Worm (Caenorhabditis elegans) whole organism, dauer: Measurements from ENCODE around the gene F33E11.3.

Experiments used
- unc-62 ChIP-seq: sonication (generic microtip); optimal IDR thresholded peaks from 2 replicates; lab custom pipeline; 2017; ENCODE audit warnings: missing biosample characterization, missing genetic modification reagents, missing genetic modification characterization

The F33E11.3 gene

DNA sequence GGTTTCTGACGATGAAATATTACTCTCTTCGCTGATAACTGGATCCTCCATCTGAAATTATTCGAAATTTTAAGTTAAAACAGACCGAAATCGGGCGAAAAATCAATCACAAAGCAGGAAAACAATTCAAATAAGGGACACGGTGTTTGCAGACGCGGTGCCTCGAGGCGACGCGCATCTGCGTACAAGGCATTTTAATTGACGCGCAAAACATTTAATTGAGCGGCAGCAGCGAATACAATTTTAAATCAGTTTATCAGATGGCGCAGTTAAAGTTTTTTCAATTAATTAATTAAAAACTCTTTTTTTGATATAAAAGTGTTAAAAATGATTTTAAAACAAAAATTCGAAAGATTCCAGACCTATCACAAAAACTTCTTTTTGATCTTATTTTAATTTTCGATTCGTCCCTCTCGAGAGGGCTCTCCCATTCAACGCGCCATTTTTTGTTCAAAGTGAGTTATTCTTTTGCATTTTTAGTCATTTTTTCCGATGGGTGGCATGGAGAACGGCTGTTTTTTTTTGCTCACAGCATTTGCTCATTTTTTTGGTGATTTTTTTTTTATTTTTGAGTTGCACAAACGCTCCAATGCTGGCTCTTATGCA is 7.1 kb upstream of the F33E11.3 start, which contains the start of gene phf-10:
Gene phf-10 (minus strand): TSS at position 81 of the 606 bp plus-strand sequence.
- TF ChIP-seq unc-62 = no peak

DNA sequence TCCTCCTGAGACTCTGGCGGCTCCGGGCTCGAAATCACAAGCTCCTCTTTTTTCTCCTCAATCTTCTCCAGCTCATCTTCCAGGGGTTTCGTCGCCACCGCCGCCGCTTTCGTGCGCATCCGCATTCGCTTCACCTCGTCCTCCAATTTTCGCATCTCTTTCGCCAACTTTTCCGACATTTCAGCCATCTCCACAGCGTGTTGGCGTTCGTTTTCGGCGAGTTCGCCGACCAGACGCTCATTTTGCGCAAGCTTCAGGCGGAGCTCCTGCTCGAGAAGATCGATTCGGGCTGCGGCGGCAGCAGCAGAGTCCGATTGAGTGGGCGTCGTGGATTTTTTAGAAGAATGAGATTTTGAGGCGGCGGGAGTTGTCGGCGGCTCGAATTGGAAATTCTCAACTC is 1.2 kb downstream of the F33E11.3 start:
- TF ChIP-seq unc-62 = no peak

DNA sequence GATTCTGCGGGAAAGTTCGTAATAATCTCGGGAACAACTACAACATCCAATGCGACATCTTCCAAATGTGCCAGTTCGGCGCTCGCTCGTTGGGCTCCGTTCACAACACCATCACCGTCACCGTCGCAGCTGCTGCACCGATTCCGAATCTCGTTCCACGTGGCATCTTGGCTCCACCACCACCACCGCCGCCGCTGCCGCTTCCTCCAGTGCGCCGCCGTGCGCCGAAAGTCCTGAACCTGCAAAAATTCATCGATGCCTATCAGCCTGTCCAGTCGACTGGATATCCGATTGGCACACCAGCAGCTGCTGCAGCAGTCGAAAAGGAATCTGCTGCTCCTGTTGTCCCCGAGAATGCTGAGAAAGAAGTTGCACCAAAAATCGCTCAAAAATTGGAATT is 6.1 kb downstream of the F33E11.3 start:
- no peak for TF ChIP-seq unc-62

DNA sequence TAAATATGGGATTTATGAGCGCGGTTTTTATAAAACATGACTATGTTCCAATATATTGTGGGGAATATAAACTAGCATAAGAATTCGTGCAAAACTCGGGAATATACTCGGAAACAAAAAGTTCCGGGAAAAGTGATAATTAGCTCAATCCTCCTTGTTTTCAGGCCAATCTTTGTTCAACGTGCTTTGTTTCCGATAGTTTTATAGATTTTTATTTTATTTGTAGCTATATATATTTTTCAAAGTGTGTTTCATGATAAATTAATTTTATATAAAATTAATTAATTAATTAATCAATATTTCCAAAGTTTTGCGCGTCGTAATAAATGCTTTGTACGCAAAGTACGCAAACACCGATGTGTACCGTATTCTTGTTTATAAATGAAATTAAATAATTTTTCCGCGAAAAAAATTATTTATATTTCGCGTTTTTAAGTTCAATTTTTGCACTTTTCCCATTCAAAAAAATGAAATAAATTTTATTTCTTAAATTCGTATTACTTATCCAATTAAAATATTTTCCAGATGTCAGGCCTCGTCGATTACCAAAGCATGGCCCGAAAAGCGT is 7.0 kb downstream of the F33E11.3 start, which contains the start of gene F33E11.2:
Gene F33E11.2 (plus strand): TSS at position 524 of the 568 bp plus-strand sequence.
- no peak for TF ChIP-seq unc-62

DNA sequence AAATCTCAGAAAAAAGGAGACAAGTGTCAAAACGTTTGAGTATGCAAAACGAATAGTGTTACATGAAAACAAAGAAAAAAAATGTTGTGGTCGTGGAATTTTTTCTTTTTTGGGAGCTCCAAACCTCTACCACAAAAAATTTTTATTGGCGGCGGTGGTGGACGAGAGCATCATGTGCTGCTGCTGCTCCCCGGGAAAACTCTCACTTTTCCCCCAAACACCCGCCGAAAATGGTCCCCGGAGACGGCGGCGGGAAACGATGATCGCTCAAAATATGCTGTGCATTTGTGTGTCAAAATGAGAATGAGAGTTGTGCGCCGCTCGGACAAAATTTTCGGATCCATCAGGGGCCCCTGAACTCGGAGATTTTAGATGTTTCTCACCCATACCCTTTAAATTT is 8.7 kb downstream of the F33E11.3 start:
- no peak for TF ChIP-seq unc-62

DNA sequence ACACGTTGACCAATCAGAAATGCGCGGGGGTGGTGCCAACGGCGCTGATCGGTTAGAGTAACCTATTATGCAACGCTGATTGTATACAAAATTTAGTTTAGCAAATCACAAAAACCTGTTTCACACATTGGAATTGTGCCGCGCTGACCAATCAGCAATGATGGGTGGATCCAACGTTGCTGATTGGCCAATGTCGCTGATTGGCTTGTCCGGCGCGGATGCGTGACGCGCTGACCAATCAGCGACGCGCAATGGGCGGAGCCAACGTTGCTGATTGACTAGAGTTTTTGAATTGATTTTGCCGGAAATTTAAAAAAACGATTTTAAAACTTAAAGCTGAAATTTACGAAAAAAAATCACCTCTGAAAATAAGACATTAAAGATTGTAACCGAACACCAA is 19.2 kb downstream of the F33E11.3 start:
- no peak for TF ChIP-seq unc-62

DNA sequence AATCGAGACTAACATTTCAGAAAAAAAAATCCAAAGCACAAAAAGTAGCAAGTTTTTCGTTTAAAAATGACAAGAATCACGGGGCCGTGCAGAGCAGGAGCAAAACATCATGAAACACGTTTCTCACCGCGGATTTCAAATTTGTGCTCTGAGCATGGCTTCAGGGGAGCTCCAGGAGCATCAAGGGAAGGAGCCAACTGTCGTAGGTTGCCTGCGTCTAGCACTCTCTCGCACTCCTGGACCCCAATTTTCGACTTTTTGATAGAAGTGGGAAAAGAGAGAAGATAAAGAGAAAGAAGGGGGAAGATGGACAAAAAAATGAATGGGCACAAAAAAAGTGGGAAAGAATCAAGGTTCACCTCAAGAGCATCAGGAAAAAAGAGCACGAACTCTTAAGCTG is 19.7 kb downstream of the F33E11.3 start:
- no peak for TF ChIP-seq unc-62

DNA sequence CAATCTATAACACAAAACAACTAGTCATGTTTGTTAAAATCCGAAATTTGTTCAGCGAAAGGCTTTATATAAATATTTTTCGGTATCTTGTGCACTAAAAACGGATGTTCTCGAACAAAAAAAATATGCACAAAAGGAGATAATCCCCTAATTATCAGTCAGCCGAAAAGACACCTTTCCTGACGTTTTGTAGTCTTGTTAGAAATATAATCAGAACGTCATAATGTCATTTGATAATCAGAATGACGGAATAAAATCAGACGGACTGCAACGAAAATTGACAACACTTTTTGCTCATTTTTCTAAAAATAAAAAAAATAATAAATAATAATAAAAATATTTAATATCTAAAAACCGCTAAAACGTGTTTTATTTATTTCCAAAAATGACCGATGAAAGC is 20.6 kb downstream of the F33E11.3 start:
- TF ChIP-seq unc-62 = no peak

DNA sequence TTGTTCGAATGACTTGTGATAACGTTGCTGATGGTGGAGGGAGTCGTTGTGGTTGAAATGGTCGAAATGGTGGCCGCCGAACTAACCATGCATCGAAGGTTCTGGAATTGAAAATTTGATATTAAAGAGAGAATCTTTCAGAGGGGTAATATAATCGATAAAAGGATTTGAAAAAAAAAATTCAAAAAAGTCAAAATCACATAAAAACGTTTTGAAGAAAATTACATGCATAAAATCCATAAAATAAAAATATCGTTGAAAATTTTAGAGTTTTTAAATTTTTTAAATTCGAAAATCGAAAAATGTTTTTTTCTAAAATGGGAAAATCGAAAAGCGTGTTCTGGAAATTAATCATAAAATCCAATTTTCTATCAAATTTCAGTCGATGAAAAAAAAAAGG is 22.9 kb downstream of the F33E11.3 start, which contains the start of gene npr-5:
Gene npr-5 (minus strand): TSS at position 101 of the 400 bp plus-strand sequence.
- TF ChIP-seq unc-62 = no peak

DNA sequence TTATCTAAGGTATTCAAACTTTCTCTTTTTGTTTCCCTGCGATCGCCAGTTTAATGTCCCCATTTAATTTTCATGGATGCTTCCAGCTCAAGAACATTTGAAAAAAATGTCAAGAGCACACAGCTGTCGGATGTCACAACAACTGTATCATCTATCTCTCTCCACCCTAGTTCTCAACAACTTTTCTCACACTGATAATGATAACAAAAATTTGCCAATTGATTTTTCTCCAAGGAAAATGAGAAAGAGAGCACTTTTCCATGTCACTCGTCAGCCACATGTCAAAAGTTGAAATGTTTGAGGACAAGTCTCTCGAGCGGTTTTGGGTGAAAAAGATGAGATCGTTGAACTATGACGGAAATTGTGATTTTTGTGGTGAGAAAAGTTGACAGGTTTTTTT is 23.4 kb downstream of the F33E11.3 start:
- no peak for TF ChIP-seq unc-62

DNA sequence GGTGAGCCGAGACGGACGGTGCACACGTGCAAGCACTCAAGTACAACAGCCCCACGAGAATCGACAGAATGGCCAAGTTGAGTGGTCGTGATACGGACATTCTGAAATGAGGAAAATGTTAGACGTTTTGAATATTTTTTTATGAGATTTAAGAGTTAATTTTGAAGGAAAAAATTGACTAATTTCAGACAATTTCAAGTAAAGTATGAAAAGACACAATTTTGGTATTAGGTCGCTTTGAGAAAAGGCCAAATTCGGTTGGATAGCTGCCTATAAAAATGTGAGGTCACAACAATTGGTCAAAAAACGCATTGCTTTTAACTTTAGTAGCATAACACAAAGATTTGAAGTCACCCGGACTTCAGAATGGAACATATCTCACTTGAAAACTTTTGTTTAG is 31.7 kb downstream of the F33E11.3 start, which contains the start of gene nlp-70:
Gene nlp-70 (minus strand): TSS at position 101 of the 400 bp plus-strand sequence.
- TF ChIP-seq unc-62 = no peak

DNA sequence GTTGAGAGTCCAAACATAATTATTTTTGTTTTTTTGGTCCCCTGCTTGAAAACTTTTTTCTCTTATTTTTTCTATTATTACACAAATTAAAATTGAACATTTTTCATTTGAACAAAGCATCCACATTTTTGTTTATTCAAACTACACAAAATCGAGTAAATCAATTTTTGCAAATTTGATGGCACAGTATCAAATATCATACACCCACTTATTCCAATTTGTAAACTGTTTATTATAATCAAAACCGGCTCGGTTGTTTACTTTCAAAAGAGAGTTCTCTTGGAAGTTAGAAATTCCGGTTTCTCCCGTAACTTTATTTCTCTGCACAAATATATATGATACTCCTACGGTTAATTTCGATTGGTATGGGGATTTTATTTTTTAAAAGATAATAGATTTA is 36.5 kb downstream of the F33E11.3 start, which contains the start of gene lgc-26:
Gene lgc-26 (plus strand): TSS at position 301 of the 400 bp plus-strand sequence.
- no peak for TF ChIP-seq unc-62

DNA sequence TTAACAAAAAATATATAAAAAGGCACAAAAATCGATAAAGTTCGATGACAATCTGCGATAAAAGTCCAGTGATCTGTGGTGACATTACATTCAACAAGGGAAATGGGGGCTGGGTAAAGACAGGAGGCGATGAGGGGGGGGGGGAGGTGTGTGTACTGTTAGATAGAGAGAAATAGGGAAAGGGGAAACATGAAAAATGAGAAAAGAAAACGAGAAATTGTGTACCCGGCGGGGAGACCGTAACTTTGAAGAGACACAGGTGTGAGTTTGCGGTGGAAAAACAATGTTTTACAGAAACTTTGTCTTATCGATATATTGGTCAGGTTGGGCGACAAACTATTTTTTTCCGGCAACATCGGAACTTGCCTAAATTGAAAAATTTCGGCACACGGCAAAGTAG is 44.2 kb downstream of the F33E11.3 start:
- TF ChIP-seq unc-62 = no peak

DNA sequence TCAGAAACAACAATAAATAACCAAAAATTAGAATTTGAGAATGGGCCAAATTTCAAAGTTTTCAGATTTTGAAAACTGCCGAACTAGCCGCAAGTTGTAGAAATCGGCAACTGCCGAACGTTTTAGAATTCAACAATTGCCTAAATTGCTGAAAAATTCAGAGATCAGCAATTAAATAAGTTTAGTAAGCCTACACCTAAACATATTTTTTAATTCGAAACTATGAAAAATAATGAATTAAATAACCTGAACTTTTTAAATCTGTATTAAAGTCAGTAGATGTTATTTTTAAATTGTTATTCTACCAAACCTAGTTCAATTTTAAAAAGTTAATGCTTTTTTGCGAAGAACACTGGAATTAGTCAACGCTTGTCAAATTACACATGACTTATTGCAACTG is 45.8 kb downstream of the F33E11.3 start, which contains the start of gene nhr-204:
Gene nhr-204 (minus strand): TSS at position 101 of the 400 bp plus-strand sequence.
- TF ChIP-seq unc-62 = no peak

DNA sequence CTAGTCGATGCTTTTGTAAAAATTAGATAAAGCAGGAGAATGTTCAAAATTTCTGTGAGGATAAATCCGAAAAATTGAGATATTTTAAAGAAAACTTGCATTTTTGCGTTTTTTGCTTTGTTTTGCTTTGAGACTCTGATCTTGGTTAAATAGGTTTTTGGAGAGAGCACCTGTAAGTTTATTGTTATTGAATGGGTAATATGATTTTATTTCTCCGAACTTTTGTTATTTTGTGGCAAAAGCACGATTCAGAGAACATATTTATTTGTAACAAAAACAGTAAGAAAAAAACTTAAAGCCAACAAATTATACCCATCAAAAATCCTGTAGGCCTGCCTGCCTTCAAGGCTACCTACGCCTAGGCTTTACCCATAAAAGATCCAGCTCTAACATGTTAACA is 49.9 kb downstream of the F33E11.3 start, which contains the start of gene str-121:
Gene str-121 (minus strand): TSS at position 101 of the 400 bp plus-strand sequence.
- no peak for TF ChIP-seq unc-62

DNA sequence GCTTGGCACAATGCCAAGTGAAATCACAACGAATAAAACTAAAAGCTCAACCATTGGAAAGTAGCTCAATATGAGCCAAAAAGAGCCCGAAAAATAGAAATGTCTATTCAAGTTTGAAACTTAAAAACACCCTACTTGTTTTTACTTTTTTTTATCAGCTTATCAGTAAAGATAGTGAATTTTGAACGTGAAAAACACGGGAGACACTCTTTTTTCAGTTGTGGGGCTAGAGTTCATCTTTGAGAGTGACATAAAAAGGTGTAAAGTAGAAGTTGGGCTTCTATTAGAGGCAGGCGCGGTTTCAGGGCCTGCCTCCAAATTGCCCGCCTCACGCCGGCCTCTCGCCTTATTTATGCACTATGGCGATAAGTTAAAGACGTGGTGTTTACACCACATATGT is 52.9 kb downstream of the F33E11.3 start, which contains the start of gene oac-39:
Gene oac-39 (minus strand): TSS at position 101 of the 400 bp plus-strand sequence.
- TF ChIP-seq unc-62 = no peak
